Worm (Caenorhabditis elegans) whole organism, young adult: ENCODE measurements around the gene ZK930.2.

Experiments
- B0035.1 ChIP-seq: sonication (generic microtip); optimal IDR thresholded peaks from 2 replicates; lab custom pipeline; 2016; ENCODE audit warnings: missing genetic modification characterization, mild to moderate bottlenecking, missing compliant biosample characterization, missing genotype, missing genetic modification reagents
- C17E4.6 ChIP-seq: fragments of 200-800 bp; sonication (Bioruptor generic); IDR thresholded peaks from 2 replicates; pipeline ENCODE4 v1.3.6; 2022; ENCODE audit warnings: missing genetic modification reagents, missing genetic modification characterization, missing compliant biosample characterization
- F10E7.11 ChIP-seq: sonication (generic microtip); optimal IDR thresholded peaks from 2 replicates; lab custom pipeline; 2017; ENCODE audit warnings: mild to moderate bottlenecking, missing genetic modification characterization, moderate library complexity, missing compliant biosample characterization
- T26A5.8 ChIP-seq: sonication (generic microtip); optimal IDR thresholded peaks from 2 replicates; lab custom pipeline; 2016; ENCODE audit warnings: missing genetic modification characterization, missing compliant biosample characterization
- Y67H2A.10 ChIP-seq: fragments of 200-800 bp; sonication (Bioruptor generic); conservative IDR thresholded peaks from 2 replicates; pipeline ENCODE4 v1.3.6; 2022; ENCODE audit warnings: missing genetic modification reagents, missing genetic modification characterization, missing compliant biosample characterization
- Y95B8A.8 ChIP-seq: fragments of 200-800 bp; sonication (Bioruptor generic); IDR thresholded peaks from 2 replicates; pipeline ENCODE4 v1.3.6; 2022; ENCODE audit warnings: missing genetic modification reagents, missing genetic modification characterization, missing compliant biosample characterization
- akir-1 ChIP-seq: fragments of 200-800 bp; sonication (Bioruptor generic); optimal IDR thresholded peaks from 2 replicates; lab custom pipeline; 2018; ENCODE audit warnings: mild to moderate bottlenecking, missing genetic modification characterization, moderate library complexity, missing compliant biosample characterization
- ama-1 ChIP-seq, 3 experiments: fragments of 150-350 bp in 1 of 3; sonication (generic microtip) in 2 of 3; optimal IDR thresholded peaks; 2 replicates each; lab custom pipeline; 2014 to 2018; ENCODE audit warnings: missing biosample characterization in 2 of 3, missing genetic modification characterization in 2 of 3, missing genetic modification reagents in 2 of 3
- aptf-3 ChIP-seq: fragments of 200-800 bp; sonication (Bioruptor generic); IDR thresholded peaks from 2 replicates; pipeline ENCODE4 v1.3.6; 2022; ENCODE audit warnings: missing genetic modification characterization, missing compliant biosample characterization
- athp-1 ChIP-seq: sonication (generic microtip); optimal IDR thresholded peaks from 2 replicates; lab custom pipeline; 2017; ENCODE audit warnings: mild to moderate bottlenecking, missing genetic modification characterization, missing compliant biosample characterization
- bed-2 ChIP-seq: fragments of 200-800 bp; sonication (Bioruptor generic); IDR thresholded peaks from 2 replicates; pipeline ENCODE4 v1.3.6; 2022; ENCODE audit warnings: missing genetic modification reagents, missing genetic modification characterization, missing compliant biosample characterization
- cebp-1 ChIP-seq, 2 experiments: fragments of 200-800 bp in 1 of 2; sonication (Bioruptor generic) in 1 of 2; sonication (generic microtip) in 1 of 2; IDR thresholded peaks in 1 of 2; optimal IDR thresholded peaks in 1 of 2; 2 replicates each; pipeline versions ENCODE4 v1.3.6 to Lab custom; 2017 to 2022; ENCODE audit warnings: missing compliant biosample characterization in 2 of 2, missing genetic modification characterization in 2 of 2, mild to moderate bottlenecking in 1 of 2, missing genetic modification reagents in 1 of 2, moderate library complexity in 1 of 2
- ceh-100 ChIP-seq: fragments of 200-800 bp; sonication (Bioruptor generic); IDR thresholded peaks from 2 replicates; pipeline ENCODE4 v1.3.6; 2022; ENCODE audit warnings: missing genetic modification reagents, missing genetic modification characterization, missing compliant biosample characterization
- ceh-58 ChIP-seq: fragments of 200-800 bp; sonication (Bioruptor generic); IDR thresholded peaks from 2 replicates; pipeline ENCODE4 v1.3.6; 2022; ENCODE audit warnings: missing genetic modification characterization, missing compliant biosample characterization
- ceh-79 ChIP-seq: sonication (generic microtip); optimal IDR thresholded peaks from 2 replicates; lab custom pipeline; 2017; ENCODE audit warnings: mild to moderate bottlenecking, missing genetic modification characterization, missing compliant biosample characterization
- die-1 ChIP-seq: sonication (generic microtip); optimal IDR thresholded peaks from 2 replicates; lab custom pipeline; 2016; ENCODE audit warnings: missing genotype, mild to moderate bottlenecking, missing genetic modification characterization, missing compliant biosample characterization
- efl-1 ChIP-seq: fragments of 150-350 bp; optimal IDR thresholded peaks from 2 replicates; lab custom pipeline; 2014; ENCODE audit warnings: missing biosample characterization, missing genetic modification reagents, missing genetic modification characterization
- egl-18 ChIP-seq: fragments of 200-800 bp; sonication (Bioruptor generic); IDR thresholded peaks from 2 replicates; pipeline ENCODE4 v1.3.6; 2022; ENCODE audit warnings: missing genetic modification reagents, missing genetic modification characterization, missing compliant biosample characterization
- him-1 ChIP-seq: sonication (generic microtip); optimal IDR thresholded peaks from 2 replicates; lab custom pipeline; 2016; ENCODE audit warnings: missing genotype, missing genetic modification reagents, missing genetic modification characterization, missing compliant biosample characterization
- hmg-1.2 ChIP-seq: fragments of 200-800 bp; sonication (Bioruptor generic); IDR thresholded peaks from 2 replicates; pipeline ENCODE4 v1.3.6; 2022; ENCODE audit warnings: missing genetic modification reagents, missing genetic modification characterization, missing compliant biosample characterization
- hmg-20 ChIP-seq: fragments of 200-800 bp; sonication (Bioruptor generic); IDR thresholded peaks from 2 replicates; pipeline ENCODE4 v1.3.6; 2022; ENCODE audit warnings: missing genetic modification reagents, missing genetic modification characterization, missing compliant biosample characterization
- hrde-1 ChIP-seq: sonication (generic microtip); optimal IDR thresholded peaks from 2 replicates; lab custom pipeline; 2016; ENCODE audit warnings: missing genetic modification characterization, mild to moderate bottlenecking, missing compliant biosample characterization, moderate library complexity, missing genotype, missing genetic modification reagents, borderline replicate concordance
- hsf-1 ChIP-seq: fragments of 200-800 bp; sonication (Bioruptor generic); IDR thresholded peaks from 2 replicates; pipeline ENCODE4 v1.3.6; 2022; ENCODE audit warnings: missing genetic modification reagents, missing genetic modification characterization, missing compliant biosample characterization
- let-526 ChIP-seq: fragments of 200-800 bp; sonication (Bioruptor generic); IDR thresholded peaks from 2 replicates; pipeline ENCODE4 v1.3.6; 2022; ENCODE audit warnings: missing genetic modification reagents, missing genetic modification characterization, missing compliant biosample characterization
- lin-26 ChIP-seq: fragments of 200-800 bp; sonication (Bioruptor generic); IDR thresholded peaks from 2 replicates; pipeline ENCODE4 v1.3.6; 2022; ENCODE audit warnings: missing genetic modification reagents, missing genetic modification characterization, missing compliant biosample characterization
- lin-35 ChIP-seq, 3 experiments: fragments of 150-350 bp in 2 of 3; sonication (generic microtip) in 1 of 3; optimal IDR thresholded peaks; 2 replicates each; lab custom pipeline; 2014 to 2018; ENCODE audit warnings: missing biosample characterization in 3 of 3, missing genetic modification characterization in 3 of 3, missing genetic modification reagents in 3 of 3
- lin-40 ChIP-seq: sonication (generic microtip); optimal IDR thresholded peaks from 2 replicates; lab custom pipeline; 2016; ENCODE audit warnings: missing genetic modification characterization, mild to moderate bottlenecking, missing compliant biosample characterization, missing genotype, missing genetic modification reagents
- lsy-27 ChIP-seq: sonication (generic microtip); optimal IDR thresholded peaks from 2 replicates; lab custom pipeline; 2017; ENCODE audit warnings: missing genetic modification characterization, mild to moderate bottlenecking, missing compliant biosample characterization, antibody characterized with exemption, missing genotype, borderline replicate concordance; ENCODE audit not compliant: insufficient read depth
- madf-3 ChIP-seq: fragments of 200-800 bp; sonication (Bioruptor generic); IDR thresholded peaks from 2 replicates; pipeline ENCODE4 v1.3.6; 2022; ENCODE audit warnings: missing genetic modification reagents, missing genetic modification characterization, missing compliant biosample characterization
- mel-28 ChIP-seq: sonication (generic microtip); optimal IDR thresholded peaks from 2 replicates; lab custom pipeline; 2016; ENCODE audit warnings: borderline replicate concordance, mild to moderate bottlenecking, missing genetic modification characterization, missing compliant biosample characterization
- mes-4 ChIP-seq: sonication (generic microtip); optimal IDR thresholded peaks from 2 replicates; lab custom pipeline; 2016; ENCODE audit warnings: missing genotype, missing genetic modification characterization, missing compliant biosample characterization
- mxl-1 ChIP-seq: sonication (generic microtip); optimal IDR thresholded peaks from 2 replicates; lab custom pipeline; 2016; ENCODE audit warnings: missing genetic modification characterization, missing compliant biosample characterization
- nfya-2 ChIP-seq: fragments of 200-800 bp; sonication (Bioruptor generic); IDR thresholded peaks from 2 replicates; pipeline ENCODE4 v1.3.6; 2022; ENCODE audit warnings: missing genetic modification reagents, missing genetic modification characterization, missing compliant biosample characterization
- pbrm-1 ChIP-seq: fragments of 200-800 bp; sonication (Bioruptor generic); IDR thresholded peaks from 2 replicates; pipeline ENCODE4 v1.3.6; 2022; ENCODE audit warnings: missing genetic modification reagents, missing genetic modification characterization, missing compliant biosample characterization
- sea-2 ChIP-seq: fragments of 200-800 bp; sonication (Bioruptor generic); IDR thresholded peaks from 2 replicates; pipeline ENCODE4 v1.3.6; 2022; ENCODE audit warnings: missing genetic modification characterization, missing compliant biosample characterization
- snpc-1.1 ChIP-seq: sonication (generic microtip); optimal IDR thresholded peaks from 2 replicates; lab custom pipeline; 2017; ENCODE audit warnings: missing genetic modification characterization, mild to moderate bottlenecking, missing compliant biosample characterization, antibody characterized with exemption, moderate library complexity, missing genotype, missing genetic modification reagents; ENCODE audit not compliant: insufficient read depth
- snpc-3.4 ChIP-seq: sonication (generic microtip); optimal IDR thresholded peaks from 2 replicates; lab custom pipeline; 2017; ENCODE audit warnings: missing genetic modification characterization, mild to moderate bottlenecking, missing compliant biosample characterization, antibody characterized with exemption, moderate library complexity, missing genotype, missing genetic modification reagents
- snpc-4 ChIP-seq, 5 experiments: fragments of 150-350 bp in 1 of 5; sonication (generic microtip) in 4 of 5; optimal IDR thresholded peaks; 2 replicates each; lab custom pipeline; 2014 to 2018; ENCODE audit warnings: missing genetic modification characterization in 5 of 5, missing biosample characterization in 3 of 5, antibody characterized with exemption in 2 of 5, mild to moderate bottlenecking in 2 of 5, missing compliant biosample characterization in 2 of 5, missing genotype in 2 of 5, moderate library complexity in 2 of 5, missing genetic modification reagents in 1 of 5
- tbp1 ChIP-seq: fragments of 200-800 bp; sonication (Bioruptor generic); optimal IDR thresholded peaks from 2 replicates; lab custom pipeline; 2018; ENCODE audit warnings: mild to moderate bottlenecking, missing genetic modification characterization, missing compliant biosample characterization
- tbx-9 ChIP-seq: sonication (generic microtip); optimal IDR thresholded peaks from 2 replicates; lab custom pipeline; 2016; ENCODE audit warnings: borderline replicate concordance, missing genetic modification characterization, inconsistent platforms, missing compliant biosample characterization
- zim-3 ChIP-seq: sonication (generic microtip); optimal IDR thresholded peaks from 2 replicates; lab custom pipeline; 2017; ENCODE audit warnings: mild to moderate bottlenecking, missing genetic modification characterization, moderate library complexity, missing compliant biosample characterization
- ztf-18 ChIP-seq: sonication (generic microtip); optimal IDR thresholded peaks from 2 replicates; lab custom pipeline; 2016; ENCODE audit warnings: missing genotype, mild to moderate bottlenecking, missing genetic modification characterization, missing compliant biosample characterization

Gene ZK930.2

DNA sequence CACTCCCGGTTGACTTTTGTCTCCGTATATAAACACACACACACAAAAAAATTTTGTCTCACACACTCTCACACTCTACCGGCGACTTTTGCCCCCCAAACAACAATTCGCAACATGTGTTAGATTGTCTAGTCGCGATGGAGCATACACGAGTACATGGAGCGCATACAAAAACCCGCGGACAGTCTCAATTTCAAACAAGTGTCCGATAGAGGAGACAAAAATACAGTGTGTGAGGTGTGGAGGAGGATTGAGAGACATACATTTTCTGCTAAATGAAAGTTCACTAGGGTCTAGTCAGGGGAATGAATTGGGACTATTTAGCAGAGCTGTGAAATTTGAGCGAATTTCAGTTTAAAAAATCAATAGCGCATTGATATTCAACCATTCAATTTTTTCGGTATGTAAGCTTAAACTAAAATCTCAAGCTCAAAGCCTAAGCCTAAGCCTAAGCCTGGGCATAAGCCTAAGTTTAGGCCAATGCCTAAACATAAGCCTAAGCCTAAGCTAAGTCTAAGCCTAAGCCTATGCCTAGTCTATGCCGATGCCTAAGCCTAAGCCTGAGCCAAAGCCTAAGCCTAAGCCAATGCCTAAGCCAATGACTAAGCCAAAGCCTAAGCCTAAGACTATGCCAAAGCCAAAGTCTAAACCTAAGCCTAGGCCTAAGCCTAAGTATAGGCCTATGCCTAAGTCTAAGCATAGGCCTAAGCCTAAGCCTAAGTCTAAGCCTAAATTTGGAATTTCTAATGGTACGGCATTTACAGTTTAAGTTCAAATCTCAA lies 29.7 kb upstream of the ZK930.2 start:
- TF ChIP-seq madf-3 = no peak
- no peak for TF ChIP-seq lsy-27 (tag; lab: Kevin White, UChicago)
- 0 out of 2 replicates have a peak, but pooled peaks have one; percentile 10 for TF ChIP-seq let-526 (GFP tag; lab: Robert Waterston, UW)
- no peak for TF ChIP-seq tbp1 (GFP tag; lab: Kevin White, UChicago)

DNA sequence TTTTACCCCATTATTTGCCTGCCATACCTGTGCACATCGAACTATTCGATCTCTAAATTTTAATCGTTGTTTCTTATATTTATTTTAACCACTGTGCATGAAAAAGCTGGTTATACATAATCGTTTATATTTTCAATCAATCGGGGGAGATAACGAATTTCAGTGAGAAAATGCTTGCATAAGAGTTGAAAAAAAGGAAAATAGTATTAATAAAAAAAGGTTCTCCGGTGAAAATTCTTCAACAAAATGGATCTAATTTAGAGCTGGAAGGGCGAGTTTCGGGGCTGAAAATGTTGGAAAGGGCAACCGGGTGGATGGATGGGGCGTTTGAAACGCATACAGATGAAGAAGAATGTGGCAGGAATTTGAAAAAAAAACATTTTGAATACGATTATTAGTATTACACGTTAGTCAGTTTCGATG lies 24.3 kb upstream of the ZK930.2 start:
- peak; percentile 28 for TF ChIP-seq efl-1 (GFP tag; lab: Kevin White, UChicago)
- TF ChIP-seq hmg-20 = peak; percentile 57; the same call in 1 of the 2 replicates
- peak; percentile 57 for TF ChIP-seq die-1 (tag; lab: Kevin White, UChicago)
- TF ChIP-seq C17E4.6 (GFP tag; lab: Robert Waterston, UW) = peak; percentile 73
- TF ChIP-seq madf-3 = peak; percentile 94
- TF ChIP-seq lin-35 (GFP tag; optimal IDR thresholded peaks at IDR 0.05; lab: Kevin White, UChicago) = peak in 2 of 3 experiments; percentile 22 to 49
- TF ChIP-seq aptf-3 (GFP tag; lab: Robert Waterston, UW) = peak; percentile 74; the same call in 1 of the 2 replicates
- TF ChIP-seq B0035.1 (tag; lab: Kevin White, UChicago) = no peak
- TF ChIP-seq T26A5.8 (tag; lab: Kevin White, UChicago) = peak; percentile 77
- TF ChIP-seq ztf-18 (tag; lab: Kevin White, UChicago) = peak; percentile 28
- TF ChIP-seq bed-2 (GFP tag; lab: Robert Waterston, UW) = no peak
- peak; percentile 97 for TF ChIP-seq hrde-1
- TF ChIP-seq lin-40 (tag; lab: Kevin White, UChicago) = no peak
- TF ChIP-seq mel-28 (tag; lab: Kevin White, UChicago) = no peak
- TF ChIP-seq F10E7.11 (tag; lab: Kevin White, UChicago) = peak; percentile 78
- peak; percentile 53 for TF ChIP-seq snpc-1.1
- TF ChIP-seq cebp-1 (GFP tag; IDR thresholded peaks at IDR 0.05; lab: Robert Waterston, UW) = no peak
- TF ChIP-seq cebp-1 (tag; optimal IDR thresholded peaks at IDR 0.05; lab: Kevin White, UChicago) = peak; percentile 72
- peak; percentile 52 for TF ChIP-seq zim-3 (tag; lab: Kevin White, UChicago)
- TF ChIP-seq lin-26 = peak; percentile 70
- TF ChIP-seq snpc-3.4 (tag; lab: Kevin White, UChicago) = peak; percentile 87
- TF ChIP-seq sea-2 (GFP tag; lab: Robert Waterston, UW) = no peak
- TF ChIP-seq Y95B8A.8 (GFP tag; lab: Robert Waterston, UW) = peak; percentile 92
- TF ChIP-seq egl-18 (GFP tag; lab: Robert Waterston, UW) = 0 out of 2 replicates have a peak, but pooled peaks have one; percentile 43
- TF ChIP-seq mes-4 (tag; lab: Kevin White, UChicago) = peak; percentile 25
- TF ChIP-seq athp-1 (tag; lab: Kevin White, UChicago) = peak; percentile 91
- TF ChIP-seq him-1 = peak; percentile 74
- peak; percentile 51 for TF ChIP-seq hmg-1.2 (GFP tag; lab: Robert Waterston, UW)
- TF ChIP-seq nfya-2 = no peak
- TF ChIP-seq Y67H2A.10 (GFP tag; lab: Robert Waterston, UW) = 0 out of 2 replicates have a peak, but pooled peaks have one; percentile 41
- TF ChIP-seq ceh-58 (GFP tag; lab: Robert Waterston, UW) = peak; percentile 73; the same call in 1 of the 2 replicates
- peak; percentile 51 for TF ChIP-seq snpc-4 (GFP tag; optimal IDR thresholded peaks at IDR 0.05; lab: Kevin White, UChicago)
- peak in 2 of 4 experiments; percentile 38 to 42 for TF ChIP-seq snpc-4 (tag; optimal IDR thresholded peaks at IDR 0.05; lab: Kevin White, UChicago)
- peak; percentile 31 for TF ChIP-seq mxl-1 (tag; lab: Kevin White, UChicago)
- peak; percentile 82 for TF ChIP-seq hsf-1 (GFP tag; lab: Robert Waterston, UW)
- peak; percentile 53 for TF ChIP-seq ceh-79 (tag; lab: Kevin White, UChicago)
- TF ChIP-seq akir-1 = no peak
- TF ChIP-seq ama-1 (optimal IDR thresholded peaks at IDR 0.05; lab: Kevin White, UChicago) = no peak
- TF ChIP-seq ama-1 (GFP tag; optimal IDR thresholded peaks at IDR 0.05; lab: Kevin White, UChicago) = peak; percentile 7 to 93
- TF ChIP-seq ceh-100 (GFP tag; lab: Robert Waterston, UW) = peak; percentile 64
- TF ChIP-seq tbx-9 (tag; lab: Kevin White, UChicago) = peak; percentile 83
- TF ChIP-seq pbrm-1 = peak; percentile 77
